Fruit fly (Drosophila melanogaster) whole organism, pupa: ENCODE data around the gene Eip75B.

Source experiments
- CG14655 ChIP-seq: fragments of 200-800 bp; sonication (Bioruptor generic); optimal IDR thresholded peaks from 3 replicates; lab custom pipeline; 2017; ENCODE audit warnings: mild to moderate bottlenecking, missing biosample characterization, missing genetic modification reagents, missing genetic modification characterization
- CG17806 ChIP-seq: fragments of 200-800 bp; sonication (Bioruptor generic); optimal IDR thresholded peaks from 2 replicates; lab custom pipeline; 2018; ENCODE audit warnings: missing biosample characterization, mild to moderate bottlenecking, missing genetic modification characterization, moderate library complexity
- CG8301 ChIP-seq: fragments of 200-800 bp; sonication (Bioruptor generic); optimal IDR thresholded peaks from 2 replicates; lab custom pipeline; 2018; ENCODE audit warnings: missing biosample characterization, mild to moderate bottlenecking, missing genetic modification characterization
- CG9948 ChIP-seq: fragments of 200-800 bp; sonication (Bioruptor generic); optimal IDR thresholded peaks from 2 replicates; lab custom pipeline; 2018; ENCODE audit warnings: missing biosample characterization, mild to moderate bottlenecking, missing genetic modification characterization, moderate library complexity
- Ets98B ChIP-seq: fragments of 200-800 bp; sonication (Bioruptor generic); IDR thresholded peaks from 2 replicates; pipeline ENCODE4 v1.3.6; 2022; ENCODE audit warnings: missing biosample characterization, missing genetic modification characterization
- Pif1A ChIP-seq: fragments of 200-800 bp; sonication (Bioruptor generic); optimal IDR thresholded peaks from 3 replicates; lab custom pipeline; 2016; ENCODE audit warnings: missing biosample characterization, missing genetic modification characterization
- fd96Ca ChIP-seq: fragments of 200-800 bp; sonication (Bioruptor generic); IDR thresholded peaks from 3 replicates; pipeline ENCODE4 v1.3.6; 2022; ENCODE audit warnings: missing biosample characterization, missing genetic modification characterization
- rn ChIP-seq: fragments of 200-800 bp; sonication (Bioruptor generic); IDR thresholded peaks from 2 replicates; pipeline ENCODE4 v1.3.6; 2022; ENCODE audit warnings: missing biosample characterization, missing genetic modification characterization

dm6 chr3L:17946376-17946775 lies 118.1 kb downstream of the Eip75B start:
- TF ChIP-seq Pif1A (GFP tag; lab: Kevin White, UChicago): no peak
- TF ChIP-seq CG17806 (tag; lab: Kevin White, UChicago): no peak
- no peak for TF ChIP-seq CG14655 (GFP tag; lab: Kevin White, UChicago)
- no peak for TF ChIP-seq CG9948
- no peak for TF ChIP-seq rn (GFP tag; lab: Robert Waterston, UW)
- TF ChIP-seq fd96Ca (GFP tag; lab: Robert Waterston, UW): no peak
- no peak for TF ChIP-seq Ets98B (GFP tag; lab: Robert Waterston, UW)
- TF ChIP-seq CG8301 (tag; lab: Kevin White, UChicago): no peak
